Fruit fly (Drosophila melanogaster) whole organism, prepupa: Measurements from ENCODE around the gene CG1544.

Experiments
- CG16779 ChIP-seq: fragments of 200-800 bp; sonication (Bioruptor generic); optimal IDR thresholded peaks from 3 replicates; lab custom pipeline; 2017; ENCODE audit warnings: missing biosample characterization, mild to moderate bottlenecking, missing genetic modification characterization
- CG3032 ChIP-seq: fragments of 200-800 bp; optimal IDR thresholded peaks from 2 replicates; lab custom pipeline; 2019; ENCODE audit warnings: missing biosample characterization, mild to moderate bottlenecking, missing genetic modification characterization, moderate library complexity
- CG31627 ChIP-seq: fragments of 200-800 bp; sonication (Bioruptor generic); optimal IDR thresholded peaks from 3 replicates; lab custom pipeline; 2016; ENCODE audit warnings: missing biosample characterization, missing genetic modification characterization
- CG6163 ChIP-seq: fragments of 200-800 bp; sonication (Bioruptor generic); IDR thresholded peaks from 3 replicates; pipeline ENCODE4 v1.3.6; 2022; ENCODE audit warnings: missing biosample characterization, missing genetic modification characterization
- Hr39 ChIP-seq: fragments of 200-800 bp; sonication (Bioruptor generic); optimal IDR thresholded peaks from 2 replicates; lab custom pipeline; 2016; ENCODE audit warnings: missing biosample characterization, missing genetic modification characterization
- Met ChIP-seq: fragments of 200-800 bp; sonication (Bioruptor generic); optimal IDR thresholded peaks from 3 replicates; lab custom pipeline; 2016; ENCODE audit warnings: missing biosample characterization, missing genetic modification characterization
- dac ChIP-seq: fragments of 200-800 bp; sonication (Bioruptor generic); optimal IDR thresholded peaks from 2 replicates; lab custom pipeline; 2017; ENCODE audit warnings: missing biosample characterization, mild to moderate bottlenecking, missing genetic modification characterization
- esn ChIP-seq: fragments of 200-800 bp; sonication (Bioruptor generic); optimal IDR thresholded peaks from 2 replicates; lab custom pipeline; 2016; ENCODE audit warnings: missing biosample characterization, mild to moderate bottlenecking, missing genetic modification characterization, moderate library complexity

DNA sequence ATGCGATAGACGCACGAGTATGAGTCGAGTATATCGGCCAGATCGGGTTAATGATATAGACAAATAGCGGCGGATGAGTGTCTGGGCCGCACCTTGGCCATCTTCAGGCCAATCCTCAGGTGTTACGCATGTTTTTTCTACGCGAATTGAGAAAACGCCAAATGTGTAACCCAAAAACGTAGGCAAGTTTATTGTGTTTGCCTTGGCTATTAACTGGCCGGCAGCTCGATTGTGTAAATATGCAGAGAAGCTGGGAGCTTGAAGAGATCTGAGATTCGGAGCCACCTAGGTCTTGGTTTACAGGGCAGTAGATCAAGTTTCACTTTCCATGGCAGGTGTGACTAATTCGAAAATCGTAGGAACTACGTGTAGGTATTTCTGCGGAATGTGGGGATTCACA, 43.3 kb downstream of the CG1544 start:
- no peak for TF ChIP-seq CG31627 (GFP tag; lab: Kevin White, UChicago)
- TF ChIP-seq CG6163, result no peak
- TF ChIP-seq esn (GFP tag; lab: Kevin White, UChicago), result no peak
- TF ChIP-seq CG16779 (tag; lab: Kevin White, UChicago), result no peak
- TF ChIP-seq CG3032, result no peak
- no peak for TF ChIP-seq Hr39 (GFP tag; lab: Kevin White, UChicago)
- no peak for TF ChIP-seq dac (GFP tag; lab: Kevin White, UChicago)
- no peak for TF ChIP-seq Met
